Fruit fly (Drosophila melanogaster) whole organism, embryonic: ENCODE measurements around the gene CG1246.

ENCODE experiments used
- Bgb ChIP-seq: fragments of 200-800 bp; sonication (Bioruptor generic); IDR thresholded peaks from 2 replicates; pipeline ENCODE4 v1.3.6; 2022; ENCODE audit warnings: missing biosample characterization, missing genetic modification characterization; ENCODE audit not compliant: partially characterized antibody
- CG10654 ChIP-seq: fragments of 200-800 bp; sonication (Bioruptor generic); optimal IDR thresholded peaks from 2 replicates; lab custom pipeline; 2016; ENCODE audit warnings: missing biosample characterization, missing genetic modification characterization
- CG12155 ChIP-seq: fragments of 200-800 bp; sonication (Bioruptor generic); optimal IDR thresholded peaks from 3 replicates; lab custom pipeline; 2016; ENCODE audit warnings: missing biosample characterization, missing genetic modification characterization
- CG12236 ChIP-seq: fragments of 200-800 bp; sonication (Bioruptor generic); optimal IDR thresholded peaks from 2 replicates; lab custom pipeline; 2016; ENCODE audit warnings: missing biosample characterization, missing genetic modification characterization
- CG16813 ChIP-seq: fragments of 200-800 bp; sonication (Bioruptor generic); IDR thresholded peaks from 3 replicates; pipeline ENCODE4 v1.3.6; 2022; ENCODE audit warnings: missing biosample characterization, missing genetic modification characterization; ENCODE audit not compliant: partially characterized antibody
- CG17186 ChIP-seq: fragments of 200-800 bp; sonication (Bioruptor generic); optimal IDR thresholded peaks from 3 replicates; lab custom pipeline; 2017; ENCODE audit warnings: missing biosample characterization, missing genetic modification reagents, missing genetic modification characterization
- CG18599 ChIP-seq: fragments of 200-800 bp; sonication (Bioruptor generic); optimal IDR thresholded peaks from 3 replicates; lab custom pipeline; 2017; ENCODE audit warnings: missing biosample characterization, missing genetic modification characterization, mild to moderate bottlenecking, moderate library complexity, missing genetic modification reagents
- CG3995 ChIP-seq: fragments of 200-800 bp; sonication (Bioruptor generic); optimal IDR thresholded peaks from 3 replicates; lab custom pipeline; 2016; ENCODE audit warnings: missing biosample characterization, missing genetic modification characterization
- CG4328 ChIP-seq: fragments of 200-800 bp; sonication (Bioruptor generic); optimal IDR thresholded peaks from 3 replicates; lab custom pipeline; 2017; ENCODE audit warnings: missing biosample characterization, missing genetic modification reagents, missing genetic modification characterization
- CG5245 ChIP-seq: fragments of 200-800 bp; sonication (Bioruptor generic); optimal IDR thresholded peaks from 3 replicates; lab custom pipeline; 2016; ENCODE audit warnings: missing biosample characterization, missing genetic modification characterization
- CG6272 ChIP-seq: fragments of 200-800 bp; sonication (Bioruptor generic); IDR thresholded peaks from 2 replicates; pipeline ENCODE4 v1.3.6; 2022; ENCODE audit warnings: missing biosample characterization, missing genetic modification characterization
- CG6689 ChIP-seq: fragments of 200-800 bp; sonication (Bioruptor generic); IDR thresholded peaks from 2 replicates; pipeline ENCODE4 v1.3.6; 2022; ENCODE audit warnings: missing biosample characterization, missing genetic modification characterization
- CG7839 ChIP-seq: fragments of 200-800 bp; sonication (Bioruptor generic); optimal IDR thresholded peaks from 3 replicates; lab custom pipeline; 2018; ENCODE audit warnings: missing biosample characterization, mild to moderate bottlenecking, missing genetic modification characterization, moderate library complexity
- CG8290 ChIP-seq, 3 experiments: fragments of 200-800 bp; sonication (Bioruptor generic); optimal IDR thresholded peaks; 2 replicates each; lab custom pipeline; 2016 to 2019; ENCODE audit warnings: missing biosample characterization in 3 of 3, missing genetic modification characterization in 3 of 3, mild to moderate bottlenecking in 2 of 3, moderate library complexity in 1 of 3
- CTCF ChIP-seq: fragments of 200-800 bp; sonication (Bioruptor generic); optimal IDR thresholded peaks from 2 replicates; lab custom pipeline; 2017; ENCODE audit warnings: missing biosample characterization, mild to moderate bottlenecking, missing genetic modification characterization, moderate library complexity
- Camta ChIP-seq: fragments of 200-800 bp; sonication (Bioruptor generic); optimal IDR thresholded peaks from 2 replicates; lab custom pipeline; 2016; ENCODE audit warnings: missing biosample characterization, missing genetic modification characterization
- CrebB ChIP-seq: fragments of 200-800 bp; sonication (Bioruptor generic); optimal IDR thresholded peaks from 3 replicates; lab custom pipeline; 2018; ENCODE audit warnings: missing biosample characterization, mild to moderate bottlenecking, missing genetic modification characterization
- D19A ChIP-seq: fragments of 200-800 bp; optimal IDR thresholded peaks from 3 replicates; lab custom pipeline; 2019; ENCODE audit warnings: missing biosample characterization, mild to moderate bottlenecking, missing genetic modification characterization, moderate library complexity
- D19B ChIP-seq: fragments of 200-800 bp; sonication (Bioruptor generic); optimal IDR thresholded peaks from 2 replicates; lab custom pipeline; 2017; ENCODE audit warnings: missing biosample characterization, mild to moderate bottlenecking, missing genetic modification characterization
- Ets97D ChIP-seq: fragments of 200-800 bp; sonication (Bioruptor generic); optimal IDR thresholded peaks from 3 replicates; lab custom pipeline; 2016; ENCODE audit warnings: missing biosample characterization, missing genetic modification characterization
- HLH3B ChIP-seq: fragments of 200-800 bp; sonication (Bioruptor generic); IDR thresholded peaks from 2 replicates; pipeline ENCODE4 v1.3.6; 2022; ENCODE audit warnings: missing biosample characterization, missing genetic modification characterization
- HLH4C ChIP-seq: fragments of 200-800 bp; sonication (Bioruptor generic); IDR thresholded peaks from 3 replicates; pipeline ENCODE4 v1.3.6; 2022; ENCODE audit warnings: missing biosample characterization, missing genetic modification characterization; ENCODE audit not compliant: partially characterized antibody
- Hr78 ChIP-seq, 2 experiments: fragments of 200-800 bp in 1 of 2; fragments of >200 bp in 1 of 2; sonication (Bioruptor generic) in 1 of 2; optimal IDR thresholded peaks; 2 replicates each; lab custom pipeline; 2017 to 2019; ENCODE audit warnings: missing biosample characterization in 2 of 2, missing genetic modification characterization in 2 of 2, mild to moderate bottlenecking in 1 of 2, moderate library complexity in 1 of 2
- Jarid2 ChIP-seq: fragments of 200-800 bp; sonication (Bioruptor generic); optimal IDR thresholded peaks from 3 replicates; lab custom pipeline; 2017; ENCODE audit warnings: mild to moderate bottlenecking, missing biosample characterization, missing genetic modification reagents, missing genetic modification characterization
- Lim3 ChIP-seq: fragments of 200-800 bp; sonication (Bioruptor generic); IDR thresholded peaks from 2 replicates; pipeline ENCODE4 v1.3.6; 2022; ENCODE audit warnings: missing biosample characterization, missing genetic modification characterization
- Myb ChIP-seq: fragments of 200-800 bp; sonication (Bioruptor generic); optimal IDR thresholded peaks from 2 replicates; lab custom pipeline; 2016; ENCODE audit warnings: missing biosample characterization, missing genetic modification characterization
- NK7.1 ChIP-seq: fragments of 200-800 bp; sonication (Bioruptor generic); optimal IDR thresholded peaks from 3 replicates; lab custom pipeline; 2016; ENCODE audit warnings: missing biosample characterization, missing genetic modification characterization
- Oli ChIP-seq: fragments of 200-800 bp; sonication (Bioruptor generic); optimal IDR thresholded peaks from 2 replicates; lab custom pipeline; 2018; ENCODE audit warnings: missing biosample characterization, mild to moderate bottlenecking, missing genetic modification characterization, moderate library complexity
- Spps ChIP-seq: fragments of 200-800 bp; sonication (Bioruptor generic); optimal IDR thresholded peaks from 2 replicates; lab custom pipeline; 2018; ENCODE audit warnings: missing biosample characterization, mild to moderate bottlenecking, missing genetic modification characterization
- Sry-δ ChIP-seq: fragments of 200-800 bp; sonication (Bioruptor generic); optimal IDR thresholded peaks from 2 replicates; lab custom pipeline; 2016; ENCODE audit warnings: missing biosample characterization, missing genetic modification characterization
- ab ChIP-seq: fragments of 200-800 bp; sonication (Bioruptor generic); optimal IDR thresholded peaks from 2 replicates; lab custom pipeline; 2016; ENCODE audit warnings: missing biosample characterization, missing genetic modification characterization
- abd-A ChIP-seq: fragments of 200-800 bp; sonication (Bioruptor generic); optimal IDR thresholded peaks from 3 replicates; lab custom pipeline; 2019; ENCODE audit warnings: missing biosample characterization, mild to moderate bottlenecking, missing genetic modification characterization, moderate library complexity
- br ChIP-seq: fragments of >200 bp; optimal IDR thresholded peaks from 2 replicates; lab custom pipeline; 2017
- chif ChIP-seq, 2 experiments: fragments of 200-800 bp; sonication (Bioruptor generic); optimal IDR thresholded peaks; 3 replicates each; lab custom pipeline; 2016; ENCODE audit warnings: missing biosample characterization in 2 of 2, missing genetic modification characterization in 2 of 2
- chinmo ChIP-seq: fragments of 200-800 bp; sonication (Bioruptor generic); IDR thresholded peaks from 4 replicates; pipeline ENCODE4 v1.3.6; 2022; ENCODE audit warnings: missing biosample characterization, missing genetic modification characterization; ENCODE audit not compliant: partially characterized antibody
- chm ChIP-seq: fragments of 200-800 bp; sonication (Bioruptor generic); IDR thresholded peaks from 2 replicates; pipeline ENCODE4 v1.3.6; 2022; ENCODE audit warnings: missing biosample characterization, missing genetic modification characterization
- en ChIP-seq: fragments of 200-800 bp; sonication (Bioruptor generic); optimal IDR thresholded peaks from 2 replicates; lab custom pipeline; 2016; ENCODE audit warnings: missing biosample characterization, missing genetic modification characterization
- exex ChIP-seq: fragments of 200-800 bp; sonication (Bioruptor generic); optimal IDR thresholded peaks from 4 replicates; lab custom pipeline; 2018; ENCODE audit warnings: missing biosample characterization, mild to moderate bottlenecking, missing genetic modification characterization, moderate library complexity
- fd64A ChIP-seq: fragments of 200-800 bp; sonication (Bioruptor generic); optimal IDR thresholded peaks from 3 replicates; lab custom pipeline; 2018; ENCODE audit warnings: missing biosample characterization, mild to moderate bottlenecking, missing genetic modification characterization
- gem ChIP-seq: fragments of 200-800 bp; sonication (Bioruptor generic); optimal IDR thresholded peaks from 2 replicates; lab custom pipeline; 2019; ENCODE audit warnings: missing biosample characterization, mild to moderate bottlenecking, missing genetic modification characterization, moderate library complexity
- gfzf ChIP-seq: fragments of 200-800 bp; sonication (Bioruptor generic); optimal IDR thresholded peaks from 2 replicates; lab custom pipeline; 2016; ENCODE audit warnings: missing biosample characterization, mild to moderate bottlenecking, missing genetic modification characterization, moderate library complexity
- hbn ChIP-seq: fragments of 200-800 bp; sonication (Bioruptor generic); IDR thresholded peaks from 2 replicates; pipeline ENCODE4 v1.3.6; 2022; ENCODE audit warnings: missing biosample characterization, missing genetic modification characterization; ENCODE audit not compliant: partially characterized antibody
- insv ChIP-seq, 2 experiments: fragments of 200-800 bp; sonication (Bioruptor generic); optimal IDR thresholded peaks; 3 replicates each; lab custom pipeline; 2016 to 2018; ENCODE audit warnings: missing biosample characterization in 2 of 2, missing genetic modification characterization in 2 of 2
- kni ChIP-seq: fragments of 200-800 bp; sonication (Bioruptor generic); optimal IDR thresholded peaks from 3 replicates; lab custom pipeline; 2017; ENCODE audit warnings: mild to moderate bottlenecking, missing biosample characterization, missing genetic modification reagents, missing genetic modification characterization
- lilli ChIP-seq: fragments of 200-800 bp; sonication (Bioruptor generic); optimal IDR thresholded peaks from 3 replicates; lab custom pipeline; 2016; ENCODE audit warnings: missing biosample characterization, missing genetic modification characterization
- luna ChIP-seq: fragments of 200-800 bp; sonication (Bioruptor generic); optimal IDR thresholded peaks from 2 replicates; lab custom pipeline; 2016; ENCODE audit warnings: missing biosample characterization, missing genetic modification characterization
- maf-S ChIP-seq: fragments of 200-800 bp; sonication (Bioruptor generic); optimal IDR thresholded peaks from 2 replicates; lab custom pipeline; 2016; ENCODE audit warnings: missing biosample characterization, missing genetic modification characterization
- org-1 ChIP-seq: fragments of 200-800 bp; sonication (Bioruptor generic); optimal IDR thresholded peaks from 2 replicates; lab custom pipeline; 2017; ENCODE audit warnings: missing biosample characterization, missing genetic modification characterization
- sima ChIP-seq: fragments of 200-800 bp; sonication (Bioruptor generic); optimal IDR thresholded peaks from 2 replicates; lab custom pipeline; 2016; ENCODE audit warnings: missing biosample characterization, missing genetic modification characterization
- stc ChIP-seq: fragments of 200-800 bp; sonication (Bioruptor generic); IDR thresholded peaks from 2 replicates; pipeline ENCODE4 v1.3.6; 2022; ENCODE audit warnings: missing biosample characterization, missing genetic modification characterization
- vvl ChIP-seq: fragments of 200-800 bp; sonication (Bioruptor generic); IDR thresholded peaks from 2 replicates; pipeline ENCODE4 v1.3.6; 2022; ENCODE audit warnings: missing biosample characterization, missing genetic modification characterization

CG1246 gene

dm6 chr3L:2599214-2599730, 48.6 kb upstream of the CG1246 start, which contains the start of the genes CG16985 and CG12182 (continued):
- TF ChIP-seq CG12236 (GFP tag; lab: Kevin White, UChicago): no peak
- no peak for TF ChIP-seq NK7.1 (GFP tag; lab: Kevin White, UChicago)
- no peak for TF ChIP-seq fd64A (GFP tag; lab: Kevin White, UChicago)
- no peak for TF ChIP-seq CG7839 (tag; lab: Kevin White, UChicago)
- TF ChIP-seq abd-A (tag; lab: Kevin White, UChicago): no peak
- no peak for TF ChIP-seq CG10654 (GFP tag; lab: Kevin White, UChicago)
- peak; percentile 49; the same call in 1 of the 3 replicates for TF ChIP-seq HLH4C (GFP tag; lab: Robert Waterston, UW)
- no peak for TF ChIP-seq Camta (GFP tag; lab: Kevin White, UChicago)
- TF ChIP-seq stc (GFP tag; lab: Robert Waterston, UW): no peak
- peak; percentile 84 for TF ChIP-seq Sry-δ (GFP tag; lab: Kevin White, UChicago)
- TF ChIP-seq CG6689 (GFP tag; lab: Robert Waterston, UW): peak; percentile 13; the same call in 1 of the 2 replicates
- peak; percentile 18 for TF ChIP-seq CTCF (GFP tag; lab: Kevin White, UChicago)
- no peak for TF ChIP-seq lilli (GFP tag; lab: Kevin White, UChicago)
- TF ChIP-seq Oli (tag; lab: Kevin White, UChicago): no peak
- peak; percentile 29 for TF ChIP-seq CG17186 (GFP tag; lab: Kevin White, UChicago)
- TF ChIP-seq HLH3B: no peak
- peak; percentile 34; the same call in 1 of the 3 replicates for TF ChIP-seq CG16813 (GFP tag; lab: Robert Waterston, UW)
- TF ChIP-seq hbn (GFP tag; lab: Robert Waterston, UW): 0 out of 2 replicates have a peak, but pooled peaks have one; percentile 36
- TF ChIP-seq CG6272: no peak
- TF ChIP-seq br (lab: Kevin White, UChicago): no peak
- no peak for TF ChIP-seq exex
- TF ChIP-seq CG5245: no peak
- TF ChIP-seq CG4328 (GFP tag; lab: Kevin White, UChicago): no peak
- no peak for TF ChIP-seq ab (GFP tag; lab: Kevin White, UChicago)
- TF ChIP-seq Bgb (GFP tag; lab: Robert Waterston, UW): peak; percentile 44
- TF ChIP-seq vvl (GFP tag; lab: Robert Waterston, UW): peak; percentile 46
- TF ChIP-seq CG18599 (GFP tag; lab: Kevin White, UChicago): no peak
- TF ChIP-seq kni (GFP tag; lab: Kevin White, UChicago): no peak
- TF ChIP-seq gem (tag; lab: Kevin White, UChicago): no peak
- no peak for TF ChIP-seq D19B (GFP tag; lab: Kevin White, UChicago)
- TF ChIP-seq chm (GFP tag; lab: Robert Waterston, UW): no peak
- TF ChIP-seq org-1 (GFP tag; lab: Kevin White, UChicago): no peak
- TF ChIP-seq CrebB (tag; lab: Kevin White, UChicago): no peak
- TF ChIP-seq Lim3 (GFP tag; lab: Robert Waterston, UW): no peak
- no peak for TF ChIP-seq maf-S (GFP tag; lab: Kevin White, UChicago)
- TF ChIP-seq insv (GFP tag; optimal IDR thresholded peaks at IDR 0.05; lab: Kevin White, UChicago): no peak
- no peak for TF ChIP-seq CG8290 (GFP tag; optimal IDR thresholded peaks at IDR 0.05; lab: Kevin White, UChicago)
- no peak for TF ChIP-seq CG8290 (tag; optimal IDR thresholded peaks at IDR 0.05; lab: Kevin White, UChicago)
- TF ChIP-seq chinmo (GFP tag; lab: Robert Waterston, UW): no peak
- TF ChIP-seq D19A (tag; lab: Kevin White, UChicago): no peak
- TF ChIP-seq gfzf (GFP tag; lab: Kevin White, UChicago): no peak
- TF ChIP-seq sima: no peak
- TF ChIP-seq Jarid2 (GFP tag; lab: Kevin White, UChicago): peak; percentile 8
- no peak for TF ChIP-seq en (GFP tag; lab: Kevin White, UChicago)
- TF ChIP-seq Myb (GFP tag; lab: Kevin White, UChicago): peak; percentile 78
- no peak for TF ChIP-seq Hr78 (GFP tag; optimal IDR thresholded peaks at IDR 0.05; lab: Kevin White, UChicago)
- TF ChIP-seq Ets97D (GFP tag; lab: Kevin White, UChicago): no peak
- TF ChIP-seq CG12155 (GFP tag; lab: Kevin White, UChicago): no peak
- TF ChIP-seq luna (GFP tag; lab: Kevin White, UChicago): no peak
- TF ChIP-seq chif (GFP tag; optimal IDR thresholded peaks at IDR 0.05; lab: Kevin White, UChicago): no peak
- TF ChIP-seq Spps (tag; lab: Kevin White, UChicago): no peak
- no peak for TF ChIP-seq CG3995 (GFP tag; lab: Kevin White, UChicago)
